Worm (Caenorhabditis elegans) whole organism, L1 larva: ENCODE data around the gene K05G3.1.

Experiments used
- alr-1 ChIP-seq: fragments of 200-800 bp; sonication (Bioruptor generic); optimal IDR thresholded peaks from 2 replicates; lab custom pipeline; 2018; ENCODE audit warnings: borderline replicate concordance, mild to moderate bottlenecking, missing genetic modification characterization, missing compliant biosample characterization
- ama-1 ChIP-seq: fragments of 150-350 bp; optimal IDR thresholded peaks from 2 replicates; lab custom pipeline; 2014
- blmp-1 ChIP-seq: fragments of 150-350 bp; optimal IDR thresholded peaks from 2 replicates; lab custom pipeline; 2014; ENCODE audit warnings: missing biosample characterization, missing genetic modification characterization
- hlh-4 ChIP-seq: sonication (generic microtip); optimal IDR thresholded peaks from 2 replicates; lab custom pipeline; 2016; ENCODE audit warnings: mild to moderate bottlenecking, missing genetic modification characterization, missing compliant biosample characterization
- nhr-85 ChIP-seq: sonication (generic microtip); peaks from one replicate; lab custom pipeline; 2016; ENCODE audit warnings: missing genetic modification characterization, inconsistent platforms, missing compliant biosample characterization
- swsn-7 ChIP-seq: sonication (generic microtip); optimal IDR thresholded peaks from 2 replicates; lab custom pipeline; 2016; ENCODE audit warnings: missing genetic modification characterization, missing compliant biosample characterization
- tbx-2 ChIP-seq: sonication (generic microtip); optimal IDR thresholded peaks from 2 replicates; lab custom pipeline; 2016; ENCODE audit warnings: missing genetic modification characterization, missing compliant biosample characterization

DNA sequence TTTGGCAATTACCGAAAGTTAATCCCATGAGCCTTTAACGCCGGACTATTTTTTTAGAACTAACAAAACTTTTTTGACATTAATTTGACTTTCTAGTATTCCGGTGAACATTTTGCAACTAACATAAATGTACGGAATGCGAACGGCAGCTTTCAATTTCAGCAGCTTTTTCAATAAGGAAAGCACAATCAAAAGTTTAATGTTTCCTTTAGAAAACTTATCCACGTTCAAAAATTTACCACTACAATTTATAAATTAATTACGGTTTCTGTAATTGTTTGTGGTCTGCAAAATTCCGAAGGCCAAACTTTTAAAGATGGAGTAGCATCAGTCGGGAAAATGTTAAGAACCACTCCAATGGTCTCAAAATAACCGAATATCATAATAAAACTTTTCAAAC is 39.2 kb downstream of the K05G3.1 start, which contains the start of gene osm-1:
- TF ChIP-seq blmp-1 (no peak), hlh-4 (no peak), swsn-7 (tag; lab: Kevin White, UChicago) (no peak), ama-1 (lab: Kevin White, UChicago) (no peak), nhr-85 (no peak), tbx-2 (tag; lab: Kevin White, UChicago) (no peak), alr-1 (tag; lab: Kevin White, UChicago) (no peak)
